Worm (Caenorhabditis elegans): ENCODE results near the gene fbxa-94.
A peak's percentile ranks its signal among the peaks of the same experiment; 100 is the strongest.

- TF ChIP-seq nhr-237 (tag; optimal IDR thresholded peaks at IDR 0.05) = no peak
- no peak for TF ChIP-seq ceh-28 (tag; optimal IDR thresholded peaks at IDR 0.05)
- TF ChIP-seq hmg-1.1 (GFP tag; IDR thresholded peaks at IDR 0.05) = no peak
- peak; percentile 4 for TF ChIP-seq nhr-11 (tag; optimal IDR thresholded peaks at IDR 0.05)
- no peak for TF ChIP-seq F44E2.7 (GFP tag; IDR thresholded peaks at IDR 0.05)
- no peak for TF ChIP-seq F10B5.3 (tag; optimal IDR thresholded peaks at IDR 0.05)
- TF ChIP-seq ces-1 (GFP tag; optimal IDR thresholded peaks at IDR 0.05) = no peak
- TF ChIP-seq dpl-1 (GFP tag; optimal IDR thresholded peaks at IDR 0.05) = no peak
- no peak for TF ChIP-seq ztf-11 (tag; optimal IDR thresholded peaks at IDR 0.05)
Measured at ce11 chrV:15610350-15610940, 37.7 kb downstream of the fbxa-94 start, which contains the start of the genes fbxa-153 and str-12.

Data from whole organism, L4 larva.